Worm (Caenorhabditis elegans) whole organism, young adult: ENCODE data around the gene T02H6.10.
"Not testable (repeated sequence)": the region's sequence is repeated elsewhere in the genome, so short reads cannot be mapped to it uniquely, and the experiment has no call there.

Source experiments
- C17E4.6 ChIP-seq: fragments of 200-800 bp; sonication (Bioruptor generic); IDR thresholded peaks from 2 replicates; pipeline ENCODE4 v1.3.6; 2022; ENCODE audit warnings: missing genetic modification reagents, missing genetic modification characterization, missing compliant biosample characterization
- Y67H2A.10 ChIP-seq: fragments of 200-800 bp; sonication (Bioruptor generic); conservative IDR thresholded peaks from 2 replicates; pipeline ENCODE4 v1.3.6; 2022; ENCODE audit warnings: missing genetic modification reagents, missing genetic modification characterization, missing compliant biosample characterization
- ama-1 ChIP-seq, 3 experiments: fragments of 150-350 bp in 1 of 3; sonication (generic microtip) in 2 of 3; optimal IDR thresholded peaks; 2 replicates each; lab custom pipeline; 2014 to 2018; ENCODE audit warnings: missing biosample characterization in 2 of 3, missing genetic modification characterization in 2 of 3, missing genetic modification reagents in 2 of 3
- gei-17 ChIP-seq: fragments of 200-800 bp; sonication (Bioruptor generic); optimal IDR thresholded peaks from 2 replicates; lab custom pipeline; 2018; ENCODE audit warnings: mild to moderate bottlenecking, missing genetic modification characterization, missing compliant biosample characterization
- hlh-12 ChIP-seq: sonication (generic microtip); optimal IDR thresholded peaks from 2 replicates; lab custom pipeline; 2016; ENCODE audit warnings: missing genetic modification characterization, missing compliant biosample characterization
- nfya-2 ChIP-seq: fragments of 200-800 bp; sonication (Bioruptor generic); IDR thresholded peaks from 2 replicates; pipeline ENCODE4 v1.3.6; 2022; ENCODE audit warnings: missing genetic modification reagents, missing genetic modification characterization, missing compliant biosample characterization
- nhr-27 ChIP-seq: fragments of 200-800 bp; sonication (Bioruptor generic); optimal IDR thresholded peaks from 2 replicates; lab custom pipeline; 2018; ENCODE audit warnings: mild to moderate bottlenecking, missing genetic modification characterization, moderate library complexity, missing compliant biosample characterization
- unc-62 ChIP-seq: fragments of 150-350 bp; optimal IDR thresholded peaks from 2 replicates; lab custom pipeline; 2014; ENCODE audit warnings: missing biosample characterization, missing genetic modification reagents, missing genetic modification characterization
- ztf-25 ChIP-seq: fragments of 200-800 bp; sonication (Bioruptor generic); IDR thresholded peaks from 2 replicates; pipeline ENCODE4 v1.3.6; 2022; ENCODE audit warnings: missing genetic modification reagents, missing genetic modification characterization, missing compliant biosample characterization

ce11 chrII:633144-633543 is 47.4 kb downstream of the T02H6.10 start:
- not testable (repeated sequence) for TF ChIP-seq ztf-25 (GFP tag; lab: Robert Waterston, UW); Y67H2A.10; hlh-12 (tag; lab: Kevin White, UChicago); nhr-27 (tag; lab: Kevin White, UChicago); ama-1 (optimal IDR thresholded peaks at IDR 0.05; lab: Kevin White, UChicago); ama-1 (GFP tag; optimal IDR thresholded peaks at IDR 0.05; lab: Kevin White, UChicago); gei-17 (GFP tag; lab: Kevin White, UChicago); nfya-2; unc-62 (GFP tag; lab: Kevin White, UChicago); C17E4.6 (GFP tag; lab: Robert Waterston, UW)
